Worm (Caenorhabditis elegans): ENCODE results near the gene R11H6.5.

R11H6.5 gene

ce11 chrV:14612168-14612567, at the start of gene R11H6.5, which contains the start of gene ccnk-1:
R11H6.5 (minus strand) TSS chrV:14612222.
ccnk-1 (plus strand) TSS chrV:14612548.
- peak; percentile 9; the same call in 1 of the 2 replicates for TF ChIP-seq lin-38 (GFP tag; IDR thresholded peaks at IDR 0.05)
- TF ChIP-seq nhr-10 (tag; optimal IDR thresholded peaks at IDR 0.05), result no peak
- TF ChIP-seq D1046.2 (GFP tag; IDR thresholded peaks at IDR 0.05), result no peak
- TF ChIP-seq lsy-2 (tag; optimal IDR thresholded peaks at IDR 0.05), result peak; percentile 90 to 99
- peak in 1 of 2 experiments; percentile 4 for TF ChIP-seq unc-62 (GFP tag; optimal IDR thresholded peaks at IDR 0.05 in 1 of 2)
- no peak for TF ChIP-seq unc-62 (tag; optimal IDR thresholded peaks at IDR 0.05)
- no peak for TF ChIP-seq lim-7 (GFP tag; IDR thresholded peaks at IDR 0.05)
- TF ChIP-seq Y105C5A.15 (GFP tag; IDR thresholded peaks at IDR 0.05), result no peak
- TF ChIP-seq dve-1 (tag; optimal IDR thresholded peaks at IDR 0.05; ENCODE audit: insufficient read depth), result peak; percentile 30
- no peak for TF ChIP-seq dmd-8 (GFP tag; IDR thresholded peaks at IDR 0.05)
- TF ChIP-seq dpl-1 (GFP tag; optimal IDR thresholded peaks at IDR 0.05), result peak; percentile 49
- TF ChIP-seq vab-7 (GFP tag; IDR thresholded peaks at IDR 0.05), result no peak
- TF ChIP-seq ZK337.2 (GFP tag; IDR thresholded peaks at IDR 0.05), result no peak
- TF ChIP-seq hlh-30 (tag; optimal IDR thresholded peaks at IDR 0.05; ENCODE audit: insufficient read depth), result peak; percentile 43
- TF ChIP-seq mes-2 (tag; optimal IDR thresholded peaks at IDR 0.05; ENCODE audit: poor library complexity, severe bottlenecking), result peak; percentile 69
- TF ChIP-seq mep-1 (tag; optimal IDR thresholded peaks at IDR 0.05), result peak; percentile 42
- TF ChIP-seq nhr-6 (tag; optimal IDR thresholded peaks at IDR 0.05), result peak; percentile 84
- TF ChIP-seq daf-12 (tag; optimal IDR thresholded peaks at IDR 0.05), result no peak
- TF ChIP-seq rbr-2 (tag; optimal IDR thresholded peaks at IDR 0.05), result peak; percentile 18

ce11 chrV:14660608-14661355, 48.8 kb upstream of the R11H6.5 start, which contains the start of gene srh-17:
srh-17 (plus strand) TSS chrV:14661305.
- peak; percentile 77 for TF ChIP-seq hlh-30 (tag; optimal IDR thresholded peaks at IDR 0.05; ENCODE audit: insufficient read depth)
- no peak for TF ChIP-seq ces-1 (GFP tag; optimal IDR thresholded peaks at IDR 0.05)
- TF ChIP-seq ctbp-1 (GFP tag; IDR thresholded peaks at IDR 0.05), result no peak
- TF ChIP-seq mdl-1 (tag; optimal IDR thresholded peaks at IDR 0.05), result peak; percentile 83 to 87
- peak; percentile 14 for TF ChIP-seq nhr-11 (tag; optimal IDR thresholded peaks at IDR 0.05)
- no peak for TF ChIP-seq ZK546.5 (tag; optimal IDR thresholded peaks at IDR 0.05)
- TF ChIP-seq zfp-3 (GFP tag; conservative IDR thresholded peaks at IDR 0.05), result no peak
- no peak for TF ChIP-seq pha-4 (GFP tag; IDR thresholded peaks at IDR 0.05)
- no peak for TF ChIP-seq pha-4 (tag; optimal IDR thresholded peaks at IDR 0.05)
- no peak for TF ChIP-seq mep-1 (tag; optimal IDR thresholded peaks at IDR 0.05)
- TF ChIP-seq attf-4 (tag; optimal IDR thresholded peaks at IDR 0.05), result no peak
- peak; percentile 92 for TF ChIP-seq cey-2 (tag; optimal IDR thresholded peaks at IDR 0.05; ENCODE audit: borderline replicate concordance, insufficient read depth)
- no peak for TF ChIP-seq lin-29 (GFP tag; IDR thresholded peaks at IDR 0.05)
- no peak for TF ChIP-seq nhr-10 (tag; optimal IDR thresholded peaks at IDR 0.05)
- TF ChIP-seq unc-62 (GFP tag; optimal IDR thresholded peaks at IDR 0.05 in 1 of 2), result peak in 1 of 2 experiments; percentile 72
- no peak for TF ChIP-seq unc-62 (tag; optimal IDR thresholded peaks at IDR 0.05)
- TF ChIP-seq set-16 (GFP tag; IDR thresholded peaks at IDR 0.05), result no peak
- TF ChIP-seq hlh-11 (tag; optimal IDR thresholded peaks at IDR 0.05), result peak; percentile 79
- no peak for TF ChIP-seq T26A8.4 (GFP tag; IDR thresholded peaks at IDR 0.05)
- TF ChIP-seq nhr-28 (tag; optimal IDR thresholded peaks at IDR 0.05), result peak; percentile 71
- no peak for TF ChIP-seq ceh-32 (tag; optimal IDR thresholded peaks at IDR 0.05; ENCODE audit: poor library complexity)
- TF ChIP-seq nhr-41 (GFP tag; IDR thresholded peaks at IDR 0.05), result no peak
- TF ChIP-seq nhr-76 (tag; optimal IDR thresholded peaks at IDR 0.05), result no peak
- TF ChIP-seq aha-1 (tag), result peak; percentile 92
- peak; percentile 90 for TF ChIP-seq nhr-48 (tag; optimal IDR thresholded peaks at IDR 0.05)
- no peak for TF ChIP-seq unc-39 (tag; optimal IDR thresholded peaks at IDR 0.05)
- no peak for TF ChIP-seq vab-7 (GFP tag; IDR thresholded peaks at IDR 0.05)
- TF ChIP-seq unc-130 (GFP tag; optimal IDR thresholded peaks at IDR 0.05), result no peak
- TF ChIP-seq nhr-6 (tag; optimal IDR thresholded peaks at IDR 0.05), result peak; percentile 5
- TF ChIP-seq mxl-3 (GFP tag; optimal IDR thresholded peaks at IDR 0.05), result peak; percentile 93
- no peak for TF ChIP-seq snpc-1.2 (GFP tag; IDR thresholded peaks at IDR 0.05)
- TF ChIP-seq Y105C5A.15 (GFP tag; IDR thresholded peaks at IDR 0.05), result no peak
- TF ChIP-seq lin-15B (tag; optimal IDR thresholded peaks at IDR 0.05), result no peak
- peak; percentile 65; the same call in 1 of the 2 replicates for TF ChIP-seq ceh-20 (GFP tag; IDR thresholded peaks at IDR 0.05)
- TF ChIP-seq ama-1 (optimal IDR thresholded peaks at IDR 0.05), result no peak
- TF ChIP-seq fkh-10 (GFP tag; optimal IDR thresholded peaks at IDR 0.05), result no peak
- TF ChIP-seq mdt-29 (GFP tag; IDR thresholded peaks at IDR 0.05), result no peak

Measured in whole organism, L4 larva.